Worm (Caenorhabditis elegans) whole organism, early embryonic: Measurements from ENCODE around the gene sas-7.

Source experiments
- B0310.2 ChIP-seq: sonication (generic microtip); optimal IDR thresholded peaks from 2 replicates; lab custom pipeline; 2016; ENCODE audit warnings: mild to moderate bottlenecking, missing genetic modification characterization, missing compliant biosample characterization
- aly-1 ChIP-seq: sonication (generic microtip); optimal IDR thresholded peaks from 2 replicates; lab custom pipeline; 2016; ENCODE audit warnings: missing genetic modification characterization, missing compliant biosample characterization
- ama-1 ChIP-seq: fragments of 150-350 bp; optimal IDR thresholded peaks from 2 replicates; lab custom pipeline; 2014
- ets-7 ChIP-seq: sonication (generic microtip); optimal IDR thresholded peaks from 2 replicates; lab custom pipeline; 2016; ENCODE audit warnings: missing genotype, missing genetic modification characterization, missing compliant biosample characterization
- flt-1 ChIP-seq: fragments of 200-800 bp; sonication (Bioruptor generic); IDR thresholded peaks from 2 replicates; pipeline ENCODE4 v1.3.6; 2022; ENCODE audit warnings: missing genetic modification characterization, missing compliant biosample characterization
- hmg-4 ChIP-seq: fragments of 200-800 bp; sonication (Bioruptor generic); optimal IDR thresholded peaks from 2 replicates; lab custom pipeline; 2018; ENCODE audit warnings: mild to moderate bottlenecking, missing genetic modification characterization, missing compliant biosample characterization
- hnd-1 ChIP-seq: sonication (generic microtip); optimal IDR thresholded peaks from 2 replicates; lab custom pipeline; 2016; ENCODE audit warnings: missing genetic modification characterization, missing compliant biosample characterization
- pes-1 ChIP-seq: fragments of 200-800 bp; sonication (Bioruptor generic); IDR thresholded peaks from 2 replicates; pipeline ENCODE4 v1.3.6; 2022; ENCODE audit warnings: missing genetic modification reagents, missing genetic modification characterization, missing compliant biosample characterization
- tra-4 ChIP-seq: sonication (generic microtip); optimal IDR thresholded peaks from 2 replicates; lab custom pipeline; 2017; ENCODE audit warnings: missing genetic modification characterization, missing compliant biosample characterization

DNA sequence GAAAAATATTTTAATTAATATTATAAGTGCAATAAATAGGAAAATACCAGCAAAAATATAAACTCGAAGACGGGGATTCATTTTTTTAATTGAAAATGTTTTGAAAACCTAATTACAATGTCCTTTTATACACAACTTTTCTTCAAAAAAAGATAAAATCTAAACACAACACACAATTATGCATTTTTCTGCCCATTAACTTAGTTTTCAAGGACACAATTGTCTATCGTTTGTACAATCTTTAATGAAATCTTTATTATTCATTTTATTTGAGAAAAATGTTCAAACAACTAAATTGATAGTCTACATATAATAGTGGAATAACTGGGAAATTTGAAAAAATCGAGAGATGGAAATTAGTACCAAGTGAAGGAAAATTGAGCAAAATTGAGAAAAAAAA, 14.8 kb upstream of the sas-7 start, which contains the start of gene T07A5.1:
- TF ChIP-seq ama-1 (lab: Kevin White, UChicago) (no peak), B0310.2 (tag; lab: Kevin White, UChicago) (no peak), ets-7 (tag; lab: Kevin White, UChicago) (no peak), tra-4 (tag; lab: Kevin White, UChicago) (no peak), pes-1 (no peak), aly-1 (tag; lab: Kevin White, UChicago) (no peak), flt-1 (no peak), hmg-4 (GFP tag; lab: Kevin White, UChicago) (no peak), hnd-1 (tag; lab: Kevin White, UChicago) (no peak)
